Fruit fly (Drosophila melanogaster): Measurements from ENCODE around the gene Srp19.
A peak's percentile ranks its signal among the peaks of the same experiment; 100 is the strongest.

Gene Srp19

DNA sequence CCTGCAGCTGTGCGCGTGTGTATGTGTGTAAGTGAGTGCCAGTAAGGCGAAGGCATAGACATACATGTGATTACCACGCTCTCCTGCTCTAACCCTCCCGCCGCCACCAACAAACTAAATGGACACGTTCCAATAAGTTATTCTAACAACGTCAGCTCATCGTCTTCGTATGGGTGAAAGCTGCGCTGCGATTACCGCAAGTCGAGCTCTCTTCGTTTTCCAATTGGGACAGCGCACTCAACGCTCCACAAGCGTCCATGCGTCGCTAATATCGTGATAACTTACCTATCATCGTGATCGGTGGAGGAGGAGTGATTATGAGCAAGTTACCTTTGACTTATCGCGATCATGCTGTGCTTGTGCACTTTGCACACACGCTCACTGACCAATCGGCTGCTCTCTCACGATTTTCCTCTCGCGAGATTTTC, 13.3 kb upstream of the Srp19 start (continued):
- no peak for TF ChIP-seq CG11902 (GFP tag; optimal IDR thresholded peaks at IDR 0.05)
- TF ChIP-seq CG6792 (GFP tag; optimal IDR thresholded peaks at IDR 0.05): no peak
- TF ChIP-seq net (GFP tag; optimal IDR thresholded peaks at IDR 0.05): peak; percentile 35
- TF ChIP-seq ss (GFP tag; optimal IDR thresholded peaks at IDR 0.05): peak; percentile 23 to 47
- peak; percentile 62 for TF ChIP-seq CG6276 (GFP tag; optimal IDR thresholded peaks at IDR 0.05)
- no peak for TF ChIP-seq Hr38 (GFP tag; optimal IDR thresholded peaks at IDR 0.05)
- no peak for TF ChIP-seq CG3032 (tag; optimal IDR thresholded peaks at IDR 0.05)
- TF ChIP-seq CG7368 (GFP tag; optimal IDR thresholded peaks at IDR 0.05): peak; percentile 53
- no peak for TF ChIP-seq CG11294 (GFP tag; IDR thresholded peaks at IDR 0.05)
- no peak for TF ChIP-seq acj6 (GFP tag; optimal IDR thresholded peaks at IDR 0.05)
- peak; percentile 20 for TF ChIP-seq CG8319 (GFP tag; optimal IDR thresholded peaks at IDR 0.05)
- no peak for TF ChIP-seq Ets21C (GFP tag; optimal IDR thresholded peaks at IDR 0.05)
- no peak for TF ChIP-seq Ets96B (tag; optimal IDR thresholded peaks at IDR 0.05)
- no peak for TF ChIP-seq fd59A (GFP tag; optimal IDR thresholded peaks at IDR 0.05)
- no peak for TF ChIP-seq pdm3 (GFP tag; optimal IDR thresholded peaks at IDR 0.05)
- peak; percentile 51 for TF ChIP-seq CG9139 (GFP tag; optimal IDR thresholded peaks at IDR 0.05)
- TF ChIP-seq CG31627 (GFP tag; optimal IDR thresholded peaks at IDR 0.05): no peak
- peak; percentile 18 for TF ChIP-seq CG32006 (GFP tag; optimal IDR thresholded peaks at IDR 0.05)
- no peak for TF ChIP-seq dsx (GFP tag; optimal IDR thresholded peaks at IDR 0.05; ENCODE audit: poor library complexity, severe bottlenecking)
- no peak for TF ChIP-seq CG8632 (GFP tag; optimal IDR thresholded peaks at IDR 0.05)
- TF ChIP-seq topi (GFP tag; optimal IDR thresholded peaks at IDR 0.05): peak; percentile 23
- TF ChIP-seq Sox15 (GFP tag; optimal IDR thresholded peaks at IDR 0.05): no peak
- TF ChIP-seq Lpt (GFP tag; optimal IDR thresholded peaks at IDR 0.05): peak; percentile 19
- TF ChIP-seq fd85E (GFP tag; optimal IDR thresholded peaks at IDR 0.05): no peak
- TF ChIP-seq Eip93F (GFP tag; optimal IDR thresholded peaks at IDR 0.05): no peak
- no peak for TF ChIP-seq lz (GFP tag; optimal IDR thresholded peaks at IDR 0.05)
- peak; percentile 64; the same call in 2 of the 3 replicates for TF ChIP-seq CG8119 (GFP tag; IDR thresholded peaks at IDR 0.05)
- no peak for TF ChIP-seq salr (GFP tag; optimal IDR thresholded peaks at IDR 0.05)
- no peak for TF ChIP-seq OdsH (GFP tag; optimal IDR thresholded peaks at IDR 0.05)
- no peak for TF ChIP-seq Hr39 (GFP tag; optimal IDR thresholded peaks at IDR 0.05)
- peak; percentile 68 for TF ChIP-seq CG15336 (GFP tag; IDR thresholded peaks at IDR 0.05)
- TF ChIP-seq dac (GFP tag; optimal IDR thresholded peaks at IDR 0.05): peak; percentile 0
- no peak for TF ChIP-seq Sox14 (GFP tag; optimal IDR thresholded peaks at IDR 0.05)
- TF ChIP-seq eg (GFP tag; IDR thresholded peaks at IDR 0.05): peak; percentile 74; the same call in 2 of the 3 replicates

DNA sequence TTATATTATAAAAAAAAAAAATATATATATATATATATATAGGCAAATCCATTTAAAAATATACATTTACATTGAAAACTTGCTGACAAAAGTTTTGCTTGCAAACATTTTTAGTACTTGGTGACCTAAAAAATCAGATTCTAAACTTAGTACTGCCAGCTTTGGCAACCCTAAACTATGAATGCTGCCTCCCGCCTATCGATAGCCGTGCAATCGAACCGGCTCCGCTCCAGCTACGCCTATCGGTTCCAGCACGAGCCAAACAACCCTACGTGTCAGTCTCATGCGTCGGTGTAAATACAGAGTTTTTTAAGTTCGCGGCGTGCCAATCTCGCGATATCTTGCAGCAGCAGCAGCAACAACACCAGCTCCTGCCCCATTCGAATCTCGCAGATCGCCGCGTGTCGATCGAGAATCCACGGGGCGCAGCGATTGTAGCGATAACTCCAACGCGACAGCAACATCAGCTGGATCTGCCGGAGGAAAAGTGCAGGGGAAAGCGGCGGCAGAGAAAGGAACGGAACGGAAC, 12.6 kb upstream of the Srp19 start, which contains the start of gene Sec63:
Gene Sec63, plus strand, starts transcription at position 238 of the 529 bp plus-strand sequence.
- peak; percentile 43 for TF ChIP-seq CG32006 (GFP tag; optimal IDR thresholded peaks at IDR 0.05)
- no peak for TF ChIP-seq Lpt (GFP tag; optimal IDR thresholded peaks at IDR 0.05)
- TF ChIP-seq CG1621 (tag; optimal IDR thresholded peaks at IDR 0.05): peak; percentile 49
- TF ChIP-seq Eip75B (GFP tag; optimal IDR thresholded peaks at IDR 0.05): no peak
- no peak for TF ChIP-seq pdm3 (GFP tag; optimal IDR thresholded peaks at IDR 0.05)
- TF ChIP-seq esn (GFP tag; optimal IDR thresholded peaks at IDR 0.05): peak; percentile 16
- no peak for TF ChIP-seq CG7368 (GFP tag; optimal IDR thresholded peaks at IDR 0.05)
- peak; percentile 39 for TF ChIP-seq Hr39 (GFP tag; optimal IDR thresholded peaks at IDR 0.05)
- TF ChIP-seq CG10631 (GFP tag; optimal IDR thresholded peaks at IDR 0.05): peak; percentile 38
- peak; percentile 57 for TF ChIP-seq CG15336 (GFP tag; IDR thresholded peaks at IDR 0.05)
- peak; percentile 52 for TF ChIP-seq acj6 (GFP tag; optimal IDR thresholded peaks at IDR 0.05)
- peak; percentile 56; the same call in 2 of the 3 replicates for TF ChIP-seq CG6163 (GFP tag; IDR thresholded peaks at IDR 0.05)
- no peak for TF ChIP-seq Hr38 (GFP tag; optimal IDR thresholded peaks at IDR 0.05)
- TF ChIP-seq CG3919 (GFP tag; optimal IDR thresholded peaks at IDR 0.05): peak; percentile 17
- peak; percentile 49 for TF ChIP-seq achi (GFP tag; optimal IDR thresholded peaks at IDR 0.05)
- peak; percentile 50 for TF ChIP-seq OdsH (GFP tag; optimal IDR thresholded peaks at IDR 0.05)
- TF ChIP-seq CG3032 (tag; optimal IDR thresholded peaks at IDR 0.05): peak; percentile 38
- TF ChIP-seq CG8319 (GFP tag; optimal IDR thresholded peaks at IDR 0.05): peak; percentile 96
- TF ChIP-seq salr (GFP tag; optimal IDR thresholded peaks at IDR 0.05): no peak
- TF ChIP-seq fkh (GFP tag; optimal IDR thresholded peaks at IDR 0.05): peak; percentile 26
- TF ChIP-seq CG34406 (GFP tag; optimal IDR thresholded peaks at IDR 0.05): peak; percentile 38
- peak; percentile 17 for TF ChIP-seq CG6808 (GFP tag; optimal IDR thresholded peaks at IDR 0.05)
- peak; percentile 34 for TF ChIP-seq CG31627 (GFP tag; optimal IDR thresholded peaks at IDR 0.05)
- TF ChIP-seq Ets96B (tag; optimal IDR thresholded peaks at IDR 0.05): no peak
- no peak for TF ChIP-seq dac (GFP tag; optimal IDR thresholded peaks at IDR 0.05)
- no peak for TF ChIP-seq CG16779 (tag; optimal IDR thresholded peaks at IDR 0.05)
- peak; percentile 24 for TF ChIP-seq vri (GFP tag; optimal IDR thresholded peaks at IDR 0.05)
- peak; percentile 55 for TF ChIP-seq Eip93F (GFP tag; optimal IDR thresholded peaks at IDR 0.05)
- TF ChIP-seq Eip78C (GFP tag): peak; percentile 34
- peak; percentile 2 for TF ChIP-seq CG11902 (GFP tag; optimal IDR thresholded peaks at IDR 0.05)
- TF ChIP-seq Sox14 (GFP tag; optimal IDR thresholded peaks at IDR 0.05): peak; percentile 20
- peak; percentile 4 for TF ChIP-seq CG6792 (GFP tag; optimal IDR thresholded peaks at IDR 0.05)
- peak; percentile 56 for TF ChIP-seq CG8632 (GFP tag; optimal IDR thresholded peaks at IDR 0.05)
- peak; percentile 51; the same call in 2 of the 3 replicates for TF ChIP-seq eg (GFP tag; IDR thresholded peaks at IDR 0.05)

All from whole organism, prepupa.